Fruit fly (Drosophila melanogaster): ENCODE data around the gene CG4199.

DNA sequence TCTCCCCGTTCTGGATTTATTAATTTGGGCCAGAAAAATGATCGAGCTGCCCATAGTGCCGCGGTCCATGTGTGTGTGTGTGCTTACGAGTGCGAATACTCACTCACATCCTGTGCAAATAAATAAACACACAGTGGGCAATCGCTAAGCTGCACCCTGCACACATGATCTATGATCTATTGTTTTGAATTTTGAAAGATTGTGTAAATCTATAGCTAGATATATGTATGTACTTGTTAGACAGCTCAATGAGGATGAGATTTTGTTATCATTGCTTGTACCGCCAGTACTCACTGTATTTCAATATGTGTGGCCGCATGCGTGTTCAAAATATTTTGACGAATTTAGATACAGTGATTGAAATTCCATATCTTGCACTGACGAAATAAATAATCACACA, 9.8 kb upstream of the CG4199 start:
- TF ChIP-seq Myc (optimal IDR thresholded peaks at IDR 0.05) (no peak), psq (optimal IDR thresholded peaks at IDR 0.05) (no peak), h (optimal IDR thresholded peaks at IDR 0.05) (no peak), insv (optimal IDR thresholded peaks at IDR 0.05) (no peak)

Measured in Kc167 (cell line).